Worm (Caenorhabditis elegans) whole organism, midembryonic: Measurements from ENCODE around the gene str-209.

ENCODE experiments used
- T22C8.4 ChIP-seq: fragments of 200-800 bp; sonication (Bioruptor generic); IDR thresholded peaks from 2 replicates; pipeline ENCODE4 v1.3.6; 2022; ENCODE audit warnings: missing genetic modification characterization, missing compliant biosample characterization
- cog-1 ChIP-seq: sonication (generic microtip); optimal IDR thresholded peaks from 2 replicates; lab custom pipeline; 2016; ENCODE audit warnings: missing genetic modification characterization, missing compliant biosample characterization
- flt-1 ChIP-seq: fragments of 200-800 bp; sonication (Bioruptor generic); IDR thresholded peaks from 2 replicates; pipeline ENCODE4 v1.3.6; 2022; ENCODE audit warnings: missing genetic modification characterization, missing compliant biosample characterization
- klf-2 ChIP-seq: fragments of 200-800 bp; sonication (Bioruptor generic); conservative IDR thresholded peaks from 2 replicates; pipeline ENCODE4 v1.3.6; 2022; ENCODE audit warnings: missing genetic modification reagents, missing genetic modification characterization, missing compliant biosample characterization
- med-1 ChIP-seq: sonication (generic microtip); optimal IDR thresholded peaks from 2 replicates; lab custom pipeline; 2017; ENCODE audit warnings: missing genetic modification characterization, mild to moderate bottlenecking, missing compliant biosample characterization, antibody characterized with exemption, missing genetic modification reagents; ENCODE audit not compliant: insufficient read depth
- ref-1 ChIP-seq: fragments of 200-800 bp; sonication (Bioruptor generic); conservative IDR thresholded peaks from 2 replicates; pipeline ENCODE4 v1.3.6; 2022; ENCODE audit warnings: missing genetic modification reagents, missing genetic modification characterization, missing compliant biosample characterization
- tab-1 ChIP-seq: fragments of 200-800 bp; sonication (Bioruptor generic); IDR thresholded peaks from 2 replicates; pipeline ENCODE4 v1.3.6; 2022; ENCODE audit warnings: missing genetic modification characterization, missing compliant biosample characterization
- ztf-23 ChIP-seq: fragments of 200-800 bp; sonication (Bioruptor generic); IDR thresholded peaks from 2 replicates; pipeline ENCODE4 v1.3.6; 2022; ENCODE audit warnings: missing genetic modification reagents, missing genetic modification characterization, missing compliant biosample characterization
- ztf-29 ChIP-seq: fragments of 200-800 bp; sonication (Bioruptor generic); IDR thresholded peaks from 2 replicates; pipeline ENCODE4 v1.3.6; 2022; ENCODE audit warnings: missing genetic modification reagents, missing genetic modification characterization, missing compliant biosample characterization

str-209 gene

ce11 chrV:4933268-4933667 lies 15.5 kb upstream of the str-209 start:
- TF ChIP-seq flt-1: no peak

ce11 chrV:4934406-4934805 lies 14.3 kb upstream of the str-209 start, which contains the start of gene catp-2:
Gene catp-2 (plus strand): TSS chrV:4934706.
- TF ChIP-seq T22C8.4 (GFP tag; lab: Robert Waterston, UW) (no peak), flt-1 (no peak)

- TF ChIP-seq ref-1 (GFP tag; lab: Robert Waterston, UW): no peak
- no peak for TF ChIP-seq klf-2
- no peak for TF ChIP-seq flt-1
Measured at ce11 chrV:4935096-4935495, 13.6 kb upstream of the str-209 start.

ce11 chrV:4937337-4937736 lies 11.4 kb upstream of the str-209 start:
- TF ChIP-seq ref-1 (GFP tag; lab: Robert Waterston, UW) (no peak), cog-1 (tag; lab: Kevin White, UChicago) (no peak), tab-1 (GFP tag; lab: Robert Waterston, UW) (no peak), flt-1 (no peak), klf-2 (no peak), med-1 (GFP tag; lab: Kevin White, UChicago) (no peak), ztf-29 (no peak), T22C8.4 (GFP tag; lab: Robert Waterston, UW) (no peak), ztf-23 (GFP tag; lab: Robert Waterston, UW) (no peak)

ce11 chrV:4944219-4944618 lies 4.5 kb upstream of the str-209 start, which contains the start of gene str-211:
Gene str-211 (minus strand): TSS chrV:4944319.
- TF ChIP-seq T22C8.4 (GFP tag; lab: Robert Waterston, UW): no peak
- no peak for TF ChIP-seq ref-1 (GFP tag; lab: Robert Waterston, UW)
- TF ChIP-seq klf-2: no peak
- TF ChIP-seq med-1 (GFP tag; lab: Kevin White, UChicago): no peak
- TF ChIP-seq cog-1 (tag; lab: Kevin White, UChicago): no peak
- no peak for TF ChIP-seq ztf-29
- no peak for TF ChIP-seq flt-1
- no peak for TF ChIP-seq ztf-23 (GFP tag; lab: Robert Waterston, UW)
- no peak for TF ChIP-seq tab-1 (GFP tag; lab: Robert Waterston, UW)

ce11 chrV:4951434-4951833 lies 2.7 kb downstream of the str-209 start, which contains the start of gene str-207:
Gene str-207 (plus strand): TSS chrV:4951734.
- TF ChIP-seq flt-1 (no peak), cog-1 (tag; lab: Kevin White, UChicago) (no peak), klf-2 (no peak), T22C8.4 (GFP tag; lab: Robert Waterston, UW) (no peak), tab-1 (GFP tag; lab: Robert Waterston, UW) (no peak), med-1 (GFP tag; lab: Kevin White, UChicago) (no peak), ztf-23 (GFP tag; lab: Robert Waterston, UW) (no peak), ref-1 (GFP tag; lab: Robert Waterston, UW) (no peak), ztf-29 (no peak)

ce11 chrV:4956529-4956928 lies 7.8 kb downstream of the str-209 start, which contains the start of gene str-208:
Gene str-208 (plus strand): TSS chrV:4956829.
- TF ChIP-seq T22C8.4 (GFP tag; lab: Robert Waterston, UW): no peak
- TF ChIP-seq ref-1 (GFP tag; lab: Robert Waterston, UW): no peak
- no peak for TF ChIP-seq tab-1 (GFP tag; lab: Robert Waterston, UW)
- no peak for TF ChIP-seq med-1 (GFP tag; lab: Kevin White, UChicago)
- TF ChIP-seq cog-1 (tag; lab: Kevin White, UChicago): no peak
- TF ChIP-seq ztf-29: no peak
- no peak for TF ChIP-seq klf-2
- TF ChIP-seq flt-1: no peak
- no peak for TF ChIP-seq ztf-23 (GFP tag; lab: Robert Waterston, UW)

- TF ChIP-seq ref-1 (GFP tag; lab: Robert Waterston, UW) (no peak), klf-2 (no peak), ztf-29 (no peak), flt-1 (no peak), tab-1 (GFP tag; lab: Robert Waterston, UW) (no peak), med-1 (GFP tag; lab: Kevin White, UChicago) (no peak), ztf-23 (GFP tag; lab: Robert Waterston, UW) (no peak), cog-1 (tag; lab: Kevin White, UChicago) (no peak), T22C8.4 (GFP tag; lab: Robert Waterston, UW) (no peak)
Measured at ce11 chrV:4957619-4958018, 8.9 kb downstream of the str-209 start.

- TF ChIP-seq ztf-29 (no peak), klf-2 (0 out of 2 replicates have a peak, but pooled peaks have one; percentile 22), cog-1 (tag; lab: Kevin White, UChicago) (no peak)
Measured at ce11 chrV:4960686-4961085, 12.0 kb downstream of the str-209 start.

ce11 chrV:4962968-4963367 lies 14.2 kb downstream of the str-209 start, which contains the start of gene tam-1:
Gene tam-1 (minus strand): TSS chrV:4963102.
- TF ChIP-seq T22C8.4 (GFP tag; lab: Robert Waterston, UW): peak; percentile 50; the same call in 1 of the 2 replicates
- TF ChIP-seq ztf-23 (GFP tag; lab: Robert Waterston, UW): no peak
- TF ChIP-seq ztf-29: 0 out of 2 replicates have a peak, but pooled peaks have one; percentile 9

- no peak for TF ChIP-seq ztf-23 (GFP tag; lab: Robert Waterston, UW)
- no peak for TF ChIP-seq ref-1 (GFP tag; lab: Robert Waterston, UW)
- no peak for TF ChIP-seq tab-1 (GFP tag; lab: Robert Waterston, UW)
- TF ChIP-seq cog-1 (tag; lab: Kevin White, UChicago): no peak
- TF ChIP-seq flt-1: no peak
- no peak for TF ChIP-seq ztf-29
- no peak for TF ChIP-seq T22C8.4 (GFP tag; lab: Robert Waterston, UW)
- TF ChIP-seq klf-2: no peak
- TF ChIP-seq med-1 (GFP tag; lab: Kevin White, UChicago): no peak
Measured at ce11 chrV:4963606-4964005, 14.9 kb downstream of the str-209 start.
